Worm (Caenorhabditis elegans) whole organism, mixed stage, embryonic: Measurements from ENCODE around the gene C01G10.4.

Experiments
- M03D4.4 ChIP-seq: sonication (generic microtip); optimal IDR thresholded peaks from 2 replicates; lab custom pipeline; 2017; ENCODE audit warnings: mild to moderate bottlenecking, missing genetic modification characterization, missing compliant biosample characterization
- bed-3 ChIP-seq: fragments of 200-800 bp; sonication (Bioruptor generic); optimal IDR thresholded peaks from 3 replicates; lab custom pipeline; 2018; ENCODE audit warnings: mild to moderate bottlenecking, missing genetic modification characterization, moderate library complexity, missing compliant biosample characterization
- blmp-1 ChIP-seq: fragments of 150-350 bp; optimal IDR thresholded peaks from 2 replicates; lab custom pipeline; 2014; ENCODE audit warnings: missing biosample characterization, missing genetic modification characterization
- ceh-39 ChIP-seq: fragments of 150-350 bp; optimal IDR thresholded peaks from 2 replicates; lab custom pipeline; 2014; ENCODE audit warnings: missing biosample characterization, missing genetic modification characterization
- ceh-43 ChIP-seq: fragments of 200-800 bp; sonication (Bioruptor generic); optimal IDR thresholded peaks from 2 replicates; lab custom pipeline; 2018; ENCODE audit warnings: mild to moderate bottlenecking, missing genetic modification characterization, moderate library complexity, missing compliant biosample characterization
- ceh-83 ChIP-seq: fragments of 200-800 bp; sonication (Bioruptor generic); optimal IDR thresholded peaks from 2 replicates; lab custom pipeline; 2018; ENCODE audit warnings: mild to moderate bottlenecking, missing genetic modification characterization, missing compliant biosample characterization
- ces-1 ChIP-seq: fragments of 150-350 bp; optimal IDR thresholded peaks from 2 replicates; lab custom pipeline; 2014; ENCODE audit warnings: missing biosample characterization, missing genetic modification reagents, missing genetic modification characterization
- cnd-1 ChIP-seq: fragments of 200-800 bp; sonication (Bioruptor generic); optimal IDR thresholded peaks from 2 replicates; lab custom pipeline; 2018; ENCODE audit warnings: mild to moderate bottlenecking, missing genetic modification characterization, missing compliant biosample characterization
- drap-1 ChIP-seq: fragments of 200-800 bp; sonication (Bioruptor generic); optimal IDR thresholded peaks from 3 replicates; lab custom pipeline; 2018; ENCODE audit warnings: mild to moderate bottlenecking, missing genetic modification characterization, missing compliant biosample characterization
- elt-1 ChIP-seq: sonication (generic microtip); optimal IDR thresholded peaks from 2 replicates; lab custom pipeline; 2017; ENCODE audit warnings: missing genetic modification characterization, mild to moderate bottlenecking, missing compliant biosample characterization, antibody characterized with exemption, moderate library complexity, borderline replicate concordance; ENCODE audit not compliant: insufficient read depth
- elt-3 ChIP-seq: fragments of 150-350 bp; optimal IDR thresholded peaks from 2 replicates; lab custom pipeline; 2014; ENCODE audit warnings: missing biosample characterization, missing genetic modification characterization
- flh-1 ChIP-seq: fragments of 200-800 bp; sonication (Bioruptor generic); optimal IDR thresholded peaks from 2 replicates; lab custom pipeline; 2018; ENCODE audit warnings: mild to moderate bottlenecking, missing genetic modification characterization, moderate library complexity, missing compliant biosample characterization
- ham-2 ChIP-seq: fragments of 200-800 bp; sonication (Bioruptor generic); optimal IDR thresholded peaks from 2 replicates; lab custom pipeline; 2018; ENCODE audit warnings: mild to moderate bottlenecking, missing genetic modification characterization, missing compliant biosample characterization
- hlh-1 ChIP-seq: fragments of 150-350 bp; optimal IDR thresholded peaks from 2 replicates; lab custom pipeline; 2014; ENCODE audit warnings: missing biosample characterization, missing genetic modification reagents, missing genetic modification characterization
- lin-13 ChIP-seq: fragments of 150-350 bp; optimal IDR thresholded peaks from 2 replicates; lab custom pipeline; 2014; ENCODE audit warnings: missing biosample characterization, missing genetic modification characterization
- lin-32 ChIP-seq: fragments of 200-800 bp; sonication (Bioruptor generic); optimal IDR thresholded peaks from 2 replicates; lab custom pipeline; 2018; ENCODE audit warnings: mild to moderate bottlenecking, missing genetic modification characterization, missing compliant biosample characterization
- lsy-2 ChIP-seq: fragments of 150-350 bp; optimal IDR thresholded peaks from 2 replicates; lab custom pipeline; 2014; ENCODE audit warnings: missing biosample characterization, missing genetic modification characterization
- mab-5 ChIP-seq: fragments of 150-350 bp; optimal IDR thresholded peaks from 2 replicates; lab custom pipeline; 2014; ENCODE audit warnings: missing biosample characterization, missing genetic modification characterization
- mep-1 ChIP-seq: fragments of 150-350 bp; optimal IDR thresholded peaks from 2 replicates; lab custom pipeline; 2017; ENCODE audit warnings: missing biosample characterization, missing genetic modification reagents, missing genetic modification characterization, inconsistent platforms
- mls-2 ChIP-seq: sonication (generic microtip); optimal IDR thresholded peaks from 2 replicates; lab custom pipeline; 2016; ENCODE audit warnings: mild to moderate bottlenecking, missing genetic modification characterization, moderate library complexity, missing compliant biosample characterization
- nhr-12 ChIP-seq: fragments of 150-350 bp; optimal IDR thresholded peaks from 2 replicates; lab custom pipeline; 2014; ENCODE audit warnings: missing biosample characterization, missing genetic modification characterization
- nhr-2 ChIP-seq: fragments of 150-350 bp; optimal IDR thresholded peaks from 2 replicates; lab custom pipeline; 2014; ENCODE audit warnings: missing biosample characterization, missing genetic modification characterization
- nhr-237 ChIP-seq: fragments of 150-350 bp; optimal IDR thresholded peaks from 2 replicates; lab custom pipeline; 2014; ENCODE audit warnings: missing biosample characterization, missing genetic modification characterization
- nhr-28 ChIP-seq: fragments of 150-350 bp; optimal IDR thresholded peaks from 2 replicates; lab custom pipeline; 2014; ENCODE audit warnings: missing biosample characterization, missing genetic modification characterization
- nhr-76 ChIP-seq: sonication (generic microtip); optimal IDR thresholded peaks from 2 replicates; lab custom pipeline; 2017; ENCODE audit warnings: missing biosample characterization, missing genetic modification characterization
- pha-4 ChIP-seq: fragments of 150-350 bp; optimal IDR thresholded peaks from 2 replicates; lab custom pipeline; 2018; ENCODE audit warnings: missing biosample characterization, missing genetic modification reagents, missing genetic modification characterization
- sem-2 ChIP-seq: fragments of 200-800 bp; sonication (Bioruptor generic); optimal IDR thresholded peaks from 2 replicates; lab custom pipeline; 2018; ENCODE audit warnings: mild to moderate bottlenecking, missing genetic modification characterization, missing compliant biosample characterization
- snpc-4 ChIP-seq: fragments of 150-350 bp; optimal IDR thresholded peaks from 2 replicates; lab custom pipeline; 2014; ENCODE audit warnings: missing biosample characterization, missing genetic modification characterization
- sptf-1 ChIP-seq: sonication (generic microtip); optimal IDR thresholded peaks from 2 replicates; lab custom pipeline; 2017; ENCODE audit warnings: mild to moderate bottlenecking, missing genetic modification characterization, moderate library complexity, missing compliant biosample characterization
- tbx-8 ChIP-seq: fragments of 200-800 bp; sonication (Bioruptor generic); optimal IDR thresholded peaks from 2 replicates; lab custom pipeline; 2018; ENCODE audit warnings: mild to moderate bottlenecking, missing genetic modification characterization, moderate library complexity, missing compliant biosample characterization
- unc-120 ChIP-seq: sonication (generic microtip); optimal IDR thresholded peaks from 2 replicates; lab custom pipeline; 2017; ENCODE audit warnings: missing genetic modification characterization, missing compliant biosample characterization; ENCODE audit not compliant: poor library complexity, severe bottlenecking
- unc-39 ChIP-seq: fragments of 150-350 bp; optimal IDR thresholded peaks from 2 replicates; lab custom pipeline; 2014; ENCODE audit warnings: missing biosample characterization, missing genetic modification characterization
- unc-62 ChIP-seq: fragments of 150-350 bp; optimal IDR thresholded peaks from 2 replicates; lab custom pipeline; 2014; ENCODE audit warnings: missing biosample characterization, missing genetic modification reagents, missing genetic modification characterization
- zip-8 ChIP-seq: fragments of 150-350 bp; optimal IDR thresholded peaks from 2 replicates; lab custom pipeline; 2014; ENCODE audit warnings: missing biosample characterization, missing genetic modification characterization
- ztf-11 ChIP-seq: fragments of 150-350 bp; optimal IDR thresholded peaks from 2 replicates; lab custom pipeline; 2014; ENCODE audit warnings: missing biosample characterization, missing genetic modification characterization

Gene C01G10.4

DNA sequence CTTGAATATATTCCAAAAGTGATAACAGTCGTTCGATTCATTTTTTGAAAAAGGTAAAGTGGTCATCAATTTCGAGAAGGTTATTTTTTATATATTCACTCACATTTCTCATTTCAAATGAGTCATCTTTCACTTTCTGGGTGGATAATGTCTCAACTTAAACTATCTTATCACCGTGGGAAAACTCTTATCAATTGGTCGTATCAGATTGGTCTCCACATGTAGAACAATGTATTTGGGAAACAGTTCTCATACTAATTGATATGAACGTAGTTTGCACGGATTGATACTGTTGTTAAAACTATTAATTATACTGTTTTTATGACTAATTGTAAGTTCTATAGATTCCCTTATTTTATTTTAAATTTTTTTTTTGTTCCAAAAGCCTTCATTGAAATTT, 44.3 kb downstream of the C01G10.4 start:
- TF ChIP-seq unc-39 = no peak
- no peak for TF ChIP-seq ceh-39
- no peak for TF ChIP-seq cnd-1 (tag; lab: Kevin White, UChicago)
- no peak for TF ChIP-seq hlh-1 (tag; lab: Kevin White, UChicago)
- no peak for TF ChIP-seq mab-5 (tag; lab: Kevin White, UChicago)
- TF ChIP-seq pha-4 (tag; lab: Kevin White, UChicago) = no peak

DNA sequence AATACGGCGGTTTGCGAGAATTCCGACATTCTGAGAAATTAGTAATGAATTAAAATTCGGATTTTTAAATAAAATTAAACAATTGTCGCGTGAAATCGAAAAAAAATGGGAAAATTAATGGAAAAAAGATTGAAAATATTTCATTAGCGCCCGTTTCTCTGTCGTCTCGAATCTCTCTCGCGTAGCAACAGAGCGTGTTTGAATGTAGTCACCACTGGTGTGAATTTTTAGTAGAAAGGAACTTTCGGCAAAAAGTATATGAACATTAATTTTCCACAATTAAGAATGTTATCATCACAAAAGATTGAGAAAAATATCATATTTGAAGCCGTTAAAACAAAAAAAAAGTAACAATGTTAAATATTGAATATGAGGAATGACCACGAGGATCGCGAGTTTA, 47.2 kb downstream of the C01G10.4 start, which contains the start of gene aipl-1:
Gene aipl-1, minus strand, starts transcription at position 30 of the 400 bp plus-strand sequence.
- TF ChIP-seq nhr-2 (tag; lab: Kevin White, UChicago) = no peak
- TF ChIP-seq mab-5 (tag; lab: Kevin White, UChicago) = no peak
- TF ChIP-seq ceh-43 (GFP tag; lab: Kevin White, UChicago) = no peak
- TF ChIP-seq sem-2 (GFP tag; lab: Kevin White, UChicago) = no peak
- TF ChIP-seq unc-120 (tag; lab: Kevin White, UChicago) = no peak
- TF ChIP-seq ham-2 (GFP tag; lab: Kevin White, UChicago) = no peak
- TF ChIP-seq nhr-12 (tag; lab: Kevin White, UChicago) = no peak
- peak; percentile 21 for TF ChIP-seq ceh-39
- no peak for TF ChIP-seq drap-1 (GFP tag; lab: Kevin White, UChicago)
- peak; percentile 83 for TF ChIP-seq ces-1 (GFP tag; lab: Kevin White, UChicago)
- TF ChIP-seq lsy-2 (tag; lab: Kevin White, UChicago) = peak; percentile 71
- no peak for TF ChIP-seq unc-39
- TF ChIP-seq flh-1 (GFP tag; lab: Kevin White, UChicago) = no peak
- TF ChIP-seq cnd-1 (tag; lab: Kevin White, UChicago) = no peak
- TF ChIP-seq M03D4.4 (tag; lab: Kevin White, UChicago) = no peak
- peak; percentile 62 for TF ChIP-seq nhr-237 (tag; lab: Kevin White, UChicago)
- TF ChIP-seq tbx-8 (GFP tag; lab: Kevin White, UChicago) = no peak
- no peak for TF ChIP-seq bed-3 (GFP tag; lab: Kevin White, UChicago)
- peak; percentile 27 for TF ChIP-seq hlh-1 (tag; lab: Kevin White, UChicago)
- no peak for TF ChIP-seq nhr-28 (tag; lab: Kevin White, UChicago)
- TF ChIP-seq mls-2 (tag; lab: Kevin White, UChicago) = no peak
- TF ChIP-seq mep-1 (tag; lab: Kevin White, UChicago) = peak; percentile 80
- no peak for TF ChIP-seq lin-32 (GFP tag; lab: Kevin White, UChicago)
- no peak for TF ChIP-seq blmp-1 (tag; lab: Kevin White, UChicago)
- TF ChIP-seq snpc-4 = no peak
- no peak for TF ChIP-seq ztf-11
- peak; percentile 46 for TF ChIP-seq pha-4 (tag; lab: Kevin White, UChicago)
- no peak for TF ChIP-seq elt-3 (tag; lab: Kevin White, UChicago)
- peak; percentile 2 for TF ChIP-seq sptf-1 (tag; lab: Kevin White, UChicago)
- TF ChIP-seq zip-8 = no peak
- no peak for TF ChIP-seq unc-62 (GFP tag; lab: Kevin White, UChicago)
- peak; percentile 21 for TF ChIP-seq lin-13 (tag; lab: Kevin White, UChicago)
- no peak for TF ChIP-seq nhr-76 (tag; lab: Kevin White, UChicago)
- TF ChIP-seq ceh-83 (GFP tag; lab: Kevin White, UChicago) = no peak
- TF ChIP-seq elt-1 = no peak
- TF ChIP-seq, all 35 proteins: peak for 9
